Worm (Caenorhabditis elegans) whole organism, L1 larva: ENCODE results near the gene puf-3.

Experiments used
- C04F5.9 ChIP-seq: sonication (generic microtip); optimal IDR thresholded peaks from 2 replicates; lab custom pipeline; 2016; ENCODE audit warnings: missing genetic modification characterization, missing compliant biosample characterization
- C16A3.4 ChIP-seq: fragments of 150-350 bp; optimal IDR thresholded peaks from 2 replicates; lab custom pipeline; 2014; ENCODE audit warnings: missing biosample characterization, missing genetic modification characterization
- alr-1 ChIP-seq: fragments of 200-800 bp; sonication (Bioruptor generic); optimal IDR thresholded peaks from 2 replicates; lab custom pipeline; 2018; ENCODE audit warnings: borderline replicate concordance, mild to moderate bottlenecking, missing genetic modification characterization, missing compliant biosample characterization
- blmp-1 ChIP-seq: fragments of 150-350 bp; optimal IDR thresholded peaks from 2 replicates; lab custom pipeline; 2014; ENCODE audit warnings: missing biosample characterization, missing genetic modification characterization
- ceh-88 ChIP-seq: fragments of 200-800 bp; sonication (Bioruptor generic); IDR thresholded peaks from 2 replicates; pipeline ENCODE4 v1.3.6; 2022; ENCODE audit warnings: missing genetic modification characterization, missing compliant biosample characterization
- ceh-90 ChIP-seq: sonication (generic microtip); optimal IDR thresholded peaks from 2 replicates; lab custom pipeline; 2016; ENCODE audit warnings: missing genetic modification characterization, missing compliant biosample characterization
- ces-1 ChIP-seq: fragments of 150-350 bp; optimal IDR thresholded peaks from 2 replicates; lab custom pipeline; 2014; ENCODE audit warnings: missing biosample characterization, missing genetic modification reagents, missing genetic modification characterization
- dpl-1 ChIP-seq, 3 experiments: fragments of 150-350 bp in 2 of 3; sonication (generic microtip) in 1 of 3; optimal IDR thresholded peaks; 2 replicates each; lab custom pipeline; 2014 to 2017; ENCODE audit warnings: missing biosample characterization in 3 of 3, missing genetic modification characterization in 3 of 3, missing genetic modification reagents in 3 of 3
- dsc-1 ChIP-seq: sonication (generic microtip); optimal IDR thresholded peaks from 2 replicates; lab custom pipeline; 2016; ENCODE audit warnings: mild to moderate bottlenecking, missing genetic modification characterization, missing compliant biosample characterization
- efl-1 ChIP-seq, 4 experiments: fragments of 150-350 bp; optimal IDR thresholded peaks in 3 of 4; peaks in 1 of 4; 1 replicate in 1 of 4; 2 replicates in 3 of 4; lab custom pipeline; 2014; ENCODE audit warnings: missing biosample characterization in 2 of 4, missing genetic modification characterization in 2 of 4, missing genetic modification reagents in 2 of 4
- efl-3 ChIP-seq: fragments of 200-800 bp; sonication (Bioruptor generic); optimal IDR thresholded peaks from 2 replicates; lab custom pipeline; 2018; ENCODE audit warnings: mild to moderate bottlenecking, missing genetic modification characterization, missing compliant biosample characterization
- fkh-4 ChIP-seq: sonication (generic microtip); optimal IDR thresholded peaks from 2 replicates; lab custom pipeline; 2016; ENCODE audit warnings: missing compliant biosample characterization, missing genetic modification characterization, borderline replicate concordance
- hlh-4 ChIP-seq: sonication (generic microtip); optimal IDR thresholded peaks from 2 replicates; lab custom pipeline; 2016; ENCODE audit warnings: mild to moderate bottlenecking, missing genetic modification characterization, missing compliant biosample characterization
- isw-1 ChIP-seq: fragments of 200-800 bp; sonication (Bioruptor generic); IDR thresholded peaks from 2 replicates; pipeline ENCODE4 v1.3.6; 2022; ENCODE audit warnings: missing genetic modification characterization, missing compliant biosample characterization
- lin-35 ChIP-seq, 2 experiments: fragments of 150-350 bp; optimal IDR thresholded peaks; 2 replicates each; lab custom pipeline; 2014; ENCODE audit warnings: missing biosample characterization in 2 of 2, missing genetic modification characterization in 2 of 2, missing genetic modification reagents in 2 of 2
- lir-3 ChIP-seq: sonication (generic microtip); optimal IDR thresholded peaks from 2 replicates; lab custom pipeline; 2016; ENCODE audit warnings: mild to moderate bottlenecking, missing genetic modification characterization, moderate library complexity, missing compliant biosample characterization; ENCODE audit not compliant: poor library complexity
- lsy-2 ChIP-seq, 2 experiments: fragments of 150-350 bp; optimal IDR thresholded peaks; 2 replicates each; lab custom pipeline; 2014; ENCODE audit warnings: missing biosample characterization in 2 of 2, missing genetic modification characterization in 2 of 2
- mef-2 ChIP-seq: fragments of 150-350 bp; optimal IDR thresholded peaks from 2 replicates; lab custom pipeline; 2014; ENCODE audit warnings: missing biosample characterization, missing genetic modification characterization
- mep-1 ChIP-seq: fragments of 150-350 bp; optimal IDR thresholded peaks from 2 replicates; lab custom pipeline; 2014; ENCODE audit warnings: missing biosample characterization, missing genetic modification characterization
- nhr-12 ChIP-seq: sonication (generic microtip); optimal IDR thresholded peaks from 2 replicates; lab custom pipeline; 2017; ENCODE audit warnings: missing biosample characterization, missing genetic modification characterization
- nhr-19 ChIP-seq: fragments of 200-800 bp; sonication (Bioruptor generic); conservative IDR thresholded peaks from 2 replicates; pipeline ENCODE4 v1.3.6; 2022; ENCODE audit warnings: missing genetic modification characterization, missing compliant biosample characterization
- nhr-20 ChIP-seq: sonication (generic microtip); optimal IDR thresholded peaks from 2 replicates; lab custom pipeline; 2016; ENCODE audit warnings: mild to moderate bottlenecking, missing genetic modification characterization, missing compliant biosample characterization
- nhr-28 ChIP-seq: fragments of 150-350 bp; optimal IDR thresholded peaks from 2 replicates; lab custom pipeline; 2014; ENCODE audit warnings: missing biosample characterization, missing genetic modification characterization
- nhr-47 ChIP-seq: sonication (generic microtip); optimal IDR thresholded peaks from 2 replicates; lab custom pipeline; 2016; ENCODE audit warnings: mild to moderate bottlenecking, missing genetic modification characterization, moderate library complexity, missing compliant biosample characterization
- nhr-71 ChIP-seq: sonication (generic microtip); optimal IDR thresholded peaks from 2 replicates; lab custom pipeline; 2016; ENCODE audit warnings: mild to moderate bottlenecking, missing genetic modification characterization, moderate library complexity, missing compliant biosample characterization
- nhr-85 ChIP-seq: sonication (generic microtip); peaks from one replicate; lab custom pipeline; 2016; ENCODE audit warnings: missing genetic modification characterization, inconsistent platforms, missing compliant biosample characterization
- nhr-90 ChIP-seq: sonication (generic microtip); optimal IDR thresholded peaks from 2 replicates; lab custom pipeline; 2016; ENCODE audit warnings: mild to moderate bottlenecking, missing genetic modification characterization, missing compliant biosample characterization; ENCODE audit not compliant: poor library complexity
- pag-3 ChIP-seq: sonication (generic microtip); optimal IDR thresholded peaks from 2 replicates; lab custom pipeline; 2017; ENCODE audit warnings: missing genetic modification characterization, mild to moderate bottlenecking, missing compliant biosample characterization, antibody characterized with exemption, borderline replicate concordance; ENCODE audit not compliant: insufficient read depth
- pax-3 ChIP-seq: fragments of 200-800 bp; sonication (Bioruptor generic); optimal IDR thresholded peaks from 2 replicates; lab custom pipeline; 2018; ENCODE audit warnings: mild to moderate bottlenecking, missing genetic modification characterization, moderate library complexity, missing compliant biosample characterization
- rnt-1 ChIP-seq: sonication (generic microtip); optimal IDR thresholded peaks from 2 replicates; lab custom pipeline; 2016; ENCODE audit warnings: mild to moderate bottlenecking, missing genetic modification characterization, moderate library complexity, missing compliant biosample characterization
- snu-23 ChIP-seq: sonication (generic microtip); optimal IDR thresholded peaks from 2 replicates; lab custom pipeline; 2016; ENCODE audit warnings: missing genetic modification characterization, missing compliant biosample characterization
- swsn-7 ChIP-seq: sonication (generic microtip); optimal IDR thresholded peaks from 2 replicates; lab custom pipeline; 2016; ENCODE audit warnings: missing genetic modification characterization, missing compliant biosample characterization
- tbx-2 ChIP-seq: sonication (generic microtip); optimal IDR thresholded peaks from 2 replicates; lab custom pipeline; 2016; ENCODE audit warnings: missing genetic modification characterization, missing compliant biosample characterization
- tlp-1 ChIP-seq: fragments of 150-350 bp; optimal IDR thresholded peaks from 2 replicates; lab custom pipeline; 2014; ENCODE audit warnings: missing biosample characterization, missing genetic modification characterization
- unc-30 ChIP-seq: sonication (generic microtip); optimal IDR thresholded peaks from 2 replicates; lab custom pipeline; 2017; ENCODE audit warnings: missing biosample characterization, missing genetic modification characterization
- unc-62 ChIP-seq: fragments of 150-350 bp; optimal IDR thresholded peaks from 2 replicates; lab custom pipeline; 2014; ENCODE audit warnings: missing biosample characterization, missing genetic modification reagents, missing genetic modification characterization
- unc-98 ChIP-seq: fragments of 200-800 bp; sonication (Bioruptor generic); IDR thresholded peaks from 2 replicates; pipeline ENCODE4 v1.3.6; 2022; ENCODE audit warnings: missing genetic modification characterization, missing compliant biosample characterization
- xbp-1 ChIP-seq: sonication (generic microtip); optimal IDR thresholded peaks from 2 replicates; lab custom pipeline; 2016; ENCODE audit warnings: missing genetic modification characterization, missing compliant biosample characterization
- ztf-11 ChIP-seq, 2 experiments: sonication (generic microtip); optimal IDR thresholded peaks; 2 replicates each; lab custom pipeline; 2016 to 2017; ENCODE audit warnings: missing genetic modification characterization in 2 of 2, missing biosample characterization in 1 of 2, missing compliant biosample characterization in 1 of 2

The puf-3 gene

DNA sequence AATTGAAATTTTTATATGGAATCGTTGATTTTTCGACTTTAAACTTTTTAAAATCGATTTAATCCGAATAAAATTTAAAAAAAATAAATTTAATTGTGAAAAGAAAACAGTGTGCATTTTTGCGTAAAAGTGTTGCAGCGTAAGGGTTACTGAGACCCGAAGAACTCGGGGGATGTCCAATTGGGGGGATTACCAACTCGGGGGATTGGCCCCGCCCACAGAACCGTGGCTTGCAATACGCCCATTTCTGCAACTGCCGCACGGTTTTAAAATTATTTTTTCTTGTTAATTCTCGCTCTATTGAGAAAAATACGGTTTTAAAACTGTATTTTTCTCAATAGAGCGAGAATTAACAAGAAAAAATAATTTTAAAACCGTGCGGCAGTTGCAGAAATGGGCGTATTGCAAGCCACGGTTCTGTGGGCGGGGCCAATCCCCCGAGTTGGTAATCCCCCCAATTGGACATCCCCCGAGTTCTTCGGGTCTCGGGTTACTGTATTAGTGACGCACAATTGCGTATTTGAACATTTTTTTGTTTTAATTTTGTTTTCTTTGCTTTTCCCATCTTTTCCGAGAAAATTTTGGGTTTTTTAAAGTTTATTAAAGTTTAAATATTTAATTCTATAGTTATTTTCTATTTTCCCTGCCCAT lies 8.5 kb downstream of the puf-3 start:
- peak in 1 of 2 experiments; percentile 13 for TF ChIP-seq lsy-2 (tag; optimal IDR thresholded peaks at IDR 0.05; lab: Kevin White, UChicago)
- TF ChIP-seq, all 84 proteins: peak for 1; not testable (repeated sequence) for 83

DNA sequence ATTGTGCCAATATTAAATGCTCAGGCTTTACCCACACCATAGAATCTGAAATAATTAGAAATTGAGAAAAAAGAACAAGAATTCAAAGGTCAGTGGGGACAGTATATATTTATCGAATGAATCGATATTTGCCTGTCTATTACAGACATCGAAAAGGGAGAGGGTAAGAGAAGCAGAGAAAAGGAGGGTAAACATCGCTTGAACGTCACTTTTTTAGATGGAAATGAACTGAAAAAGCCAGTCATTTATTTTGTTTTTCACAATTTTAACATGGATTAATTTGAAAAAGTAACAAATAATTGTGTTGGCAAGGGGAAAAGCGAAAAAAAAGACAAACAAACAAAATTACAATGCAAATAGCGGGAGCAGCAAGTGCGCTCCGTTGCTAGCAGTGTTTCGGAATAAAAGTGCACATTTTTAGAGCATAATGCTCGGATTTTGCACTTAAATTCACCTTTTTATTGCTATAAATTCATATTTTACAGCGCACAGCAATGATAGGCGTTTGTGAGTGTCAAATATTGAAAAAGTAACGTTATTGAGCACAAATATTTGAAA lies 9.1 kb downstream of the puf-3 start, which contains the start of gene tbc-9:
Gene tbc-9 (minus strand): TSS at position 51 of the 558 bp plus-strand sequence.
- TF ChIP-seq alr-1 (tag; lab: Kevin White, UChicago) (no peak), isw-1 (no peak), nhr-71 (no peak), dpl-1 (GFP tag; optimal IDR thresholded peaks at IDR 0.05; lab: Kevin White, UChicago) (peak in 1 of 3 experiments; percentile 5), unc-30 (no peak), unc-62 (GFP tag; lab: Kevin White, UChicago) (no peak), ceh-90 (tag; lab: Kevin White, UChicago) (no peak), efl-3 (no peak)

DNA sequence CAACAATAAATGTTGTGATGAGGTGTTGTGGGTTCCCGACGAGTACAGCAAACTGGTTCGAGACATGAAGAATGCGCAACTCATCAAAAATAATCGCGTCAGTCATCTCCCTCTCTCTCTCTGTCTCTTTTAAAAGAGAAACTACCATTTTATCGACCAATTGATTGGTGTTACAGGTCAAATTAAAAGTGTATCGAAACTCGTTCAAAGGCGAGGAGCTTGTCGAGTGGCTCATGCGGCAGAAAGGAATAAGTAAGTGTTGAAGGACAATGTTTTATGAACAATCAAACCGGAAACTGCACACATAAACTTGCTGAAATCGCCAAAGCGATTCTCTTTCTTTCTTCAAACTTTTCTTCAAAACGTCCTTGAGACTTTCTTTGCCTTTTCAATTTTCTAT lies 18.2 kb downstream of the puf-3 start:
- TF ChIP-seq efl-1 (optimal IDR thresholded peaks at IDR 0.05; lab: Kevin White, UChicago), result no peak
- peak in 1 of 2 experiments; percentile 90 for TF ChIP-seq efl-1 (GFP tag; optimal IDR thresholded peaks at IDR 0.05 in 1 of 2; lab: Kevin White, UChicago)
- no peak for TF ChIP-seq C16A3.4 (tag; lab: Kevin White, UChicago)

DNA sequence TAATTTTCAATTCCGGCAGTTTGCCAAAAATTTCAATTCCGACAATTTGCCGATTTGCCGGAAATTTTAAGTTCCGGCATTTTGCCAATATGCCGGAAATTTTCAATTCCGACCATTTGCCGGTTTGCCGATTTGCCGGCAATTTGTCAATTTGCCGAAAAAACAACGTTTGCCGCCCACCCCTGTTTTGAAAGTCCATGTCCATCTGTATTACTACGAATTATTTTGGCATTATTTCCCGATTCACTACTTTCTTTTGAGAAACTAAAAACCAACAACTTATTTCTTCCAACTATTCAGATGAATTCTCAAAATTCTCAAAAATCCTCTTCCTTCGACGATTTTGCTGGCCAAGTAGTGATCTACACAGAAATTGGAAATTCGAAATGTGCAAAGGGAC lies 19.7 kb downstream of the puf-3 start, which contains the start of gene Y45F10A.7:
Gene Y45F10A.7 (plus strand): TSS at position 301 of the 400 bp plus-strand sequence.
- TF ChIP-seq blmp-1 (tag; lab: Kevin White, UChicago) (no peak), lin-35 (GFP tag; optimal IDR thresholded peaks at IDR 0.05; lab: Kevin White, UChicago) (no peak), pag-3 (tag; lab: Kevin White, UChicago) (no peak), nhr-12 (no peak), C04F5.9 (tag; lab: Kevin White, UChicago) (no peak), xbp-1 (tag; lab: Kevin White, UChicago) (no peak), unc-30 (no peak), rnt-1 (tag; lab: Kevin White, UChicago) (no peak), tlp-1 (tag; lab: Kevin White, UChicago) (no peak), mef-2 (tag; lab: Kevin White, UChicago) (no peak), pax-3 (tag; lab: Kevin White, UChicago) (no peak), ces-1 (GFP tag; lab: Kevin White, UChicago) (no peak), fkh-4 (tag; lab: Kevin White, UChicago) (no peak), nhr-28 (tag; lab: Kevin White, UChicago) (no peak)

DNA sequence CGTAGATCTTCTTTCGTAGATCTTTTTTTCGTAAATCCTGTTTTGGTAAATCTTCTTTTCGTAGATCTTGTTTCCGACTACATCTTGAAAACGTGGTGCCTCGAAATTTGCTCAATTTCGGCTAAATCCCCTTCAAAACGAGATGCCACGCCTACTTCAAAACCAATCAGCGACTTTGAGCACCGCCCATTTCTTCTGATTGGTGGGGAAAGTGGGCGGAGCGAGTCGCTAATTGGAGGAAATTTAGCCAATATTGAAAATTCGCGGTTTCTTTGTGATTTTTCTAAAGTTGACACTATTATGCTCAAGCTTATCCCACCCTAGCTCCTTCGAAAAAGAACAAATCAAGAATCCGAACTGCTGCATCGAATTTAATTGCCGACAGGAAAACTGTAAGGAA lies 24.4 kb downstream of the puf-3 start:
- TF ChIP-seq hlh-4 (tag; lab: Kevin White, UChicago), result no peak
- peak; percentile 1 for TF ChIP-seq nhr-85

DNA sequence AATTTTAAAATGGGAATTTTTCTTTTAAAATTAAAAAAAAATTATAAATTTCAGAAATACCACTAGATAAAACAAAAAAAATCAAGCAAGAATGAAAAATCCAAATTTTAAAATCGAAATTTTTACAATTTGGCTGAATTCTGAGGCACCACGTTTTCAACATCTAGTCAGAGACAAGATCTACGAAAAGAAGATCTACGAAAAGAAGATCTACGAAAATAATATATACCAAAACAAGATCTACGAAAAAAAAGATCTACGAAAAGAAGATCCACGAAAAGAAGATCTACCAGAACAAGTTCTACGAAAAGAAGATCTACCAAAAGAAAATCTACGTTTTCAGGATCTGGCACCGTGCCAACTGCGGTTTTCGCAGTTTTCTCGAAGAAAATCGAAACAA lies 24.9 kb downstream of the puf-3 start:
- peak; percentile 13; the same call in 1 of the 2 replicates for TF ChIP-seq nhr-19
- peak; percentile 74 for TF ChIP-seq lir-3 (tag; lab: Kevin White, UChicago)
- peak; percentile 30 for TF ChIP-seq nhr-90 (tag; lab: Kevin White, UChicago)
- TF ChIP-seq ceh-88 (GFP tag; lab: Robert Waterston, UW), result 0 out of 2 replicates have a peak, but pooled peaks have one; percentile 16
- peak; percentile 10 for TF ChIP-seq tbx-2 (tag; lab: Kevin White, UChicago)
- peak; percentile 15 for TF ChIP-seq pax-3 (tag; lab: Kevin White, UChicago)
- TF ChIP-seq nhr-20 (tag; lab: Kevin White, UChicago), result peak; percentile 8
- TF ChIP-seq efl-1 (optimal IDR thresholded peaks at IDR 0.05; lab: Kevin White, UChicago), result peak; percentile 15 to 37
- peak in 1 of 2 experiments; percentile 24 for TF ChIP-seq efl-1 (GFP tag; optimal IDR thresholded peaks at IDR 0.05 in 1 of 2; lab: Kevin White, UChicago)
- no peak for TF ChIP-seq blmp-1 (tag; lab: Kevin White, UChicago)
- no peak for TF ChIP-seq snu-23 (GFP tag; lab: Kevin White, UChicago)
- peak in 1 of 2 experiments; percentile 56 for TF ChIP-seq ztf-11 (tag; optimal IDR thresholded peaks at IDR 0.05; lab: Kevin White, UChicago)
- peak; percentile 5 for TF ChIP-seq xbp-1 (tag; lab: Kevin White, UChicago)
- peak; percentile 26; the same call in 1 of the 2 replicates for TF ChIP-seq unc-98 (GFP tag; lab: Robert Waterston, UW)
- TF ChIP-seq swsn-7, result no peak
- TF ChIP-seq nhr-71, result peak; percentile 48
- peak; percentile 55 for TF ChIP-seq nhr-47
- no peak for TF ChIP-seq mep-1
- peak; percentile 3 for TF ChIP-seq dsc-1 (tag; lab: Kevin White, UChicago)
